Fruit fly (Drosophila melanogaster) whole organism, embryonic: ENCODE data around the gene Ugt37C2.

Source experiments
- BtbVII ChIP-seq: fragments of 200-800 bp; sonication (Bioruptor generic); optimal IDR thresholded peaks from 3 replicates; lab custom pipeline; 2017; ENCODE audit warnings: missing biosample characterization, mild to moderate bottlenecking, missing genetic modification characterization
- CG10267 ChIP-seq: fragments of 200-800 bp; sonication (Bioruptor generic); optimal IDR thresholded peaks from 2 replicates; lab custom pipeline; 2018; ENCODE audit warnings: missing biosample characterization, mild to moderate bottlenecking, missing genetic modification characterization, moderate library complexity
- CG11085 ChIP-seq: fragments of 200-800 bp; sonication (Bioruptor generic); IDR thresholded peaks from 2 replicates; pipeline ENCODE4 v1.3.6; 2022; ENCODE audit warnings: missing biosample characterization, missing genetic modification characterization
- CG12659 ChIP-seq: fragments of 200-800 bp; sonication (Bioruptor generic); optimal IDR thresholded peaks from 3 replicates; lab custom pipeline; 2017; ENCODE audit warnings: mild to moderate bottlenecking, missing biosample characterization, missing genetic modification reagents, missing genetic modification characterization
- CG14014 ChIP-seq: fragments of 200-800 bp; sonication (Bioruptor generic); IDR thresholded peaks from 2 replicates; pipeline ENCODE4 v1.3.6; 2022; ENCODE audit warnings: missing biosample characterization, missing genetic modification characterization
- CG14667 ChIP-seq: fragments of 200-800 bp; sonication (Bioruptor generic); IDR thresholded peaks from 2 replicates; pipeline ENCODE4 v1.3.6; 2022; ENCODE audit warnings: missing biosample characterization, missing genetic modification characterization
- CG14965 ChIP-seq: fragments of 200-800 bp; sonication (Bioruptor generic); optimal IDR thresholded peaks from 2 replicates; lab custom pipeline; 2016; ENCODE audit warnings: missing biosample characterization, missing genetic modification characterization, borderline replicate concordance
- CG3065 ChIP-seq: fragments of 200-800 bp; sonication (Bioruptor generic); optimal IDR thresholded peaks from 2 replicates; lab custom pipeline; 2016; ENCODE audit warnings: missing biosample characterization, missing genetic modification characterization
- CG34376 ChIP-seq: fragments of 200-800 bp; sonication (Bioruptor generic); optimal IDR thresholded peaks from 2 replicates; lab custom pipeline; 2018; ENCODE audit warnings: missing biosample characterization, mild to moderate bottlenecking, missing genetic modification characterization
- CG3838 ChIP-seq: fragments of 200-800 bp; sonication (Bioruptor generic); optimal IDR thresholded peaks from 3 replicates; lab custom pipeline; 2016; ENCODE audit warnings: missing biosample characterization, missing genetic modification characterization
- CG4707 ChIP-seq: fragments of 200-800 bp; sonication (Bioruptor generic); optimal IDR thresholded peaks from 2 replicates; lab custom pipeline; 2018; ENCODE audit warnings: missing biosample characterization, mild to moderate bottlenecking, missing genetic modification characterization, moderate library complexity
- CG6791 ChIP-seq: fragments of 200-800 bp; sonication (Bioruptor generic); IDR thresholded peaks from 3 replicates; pipeline ENCODE4 v1.3.6; 2022; ENCODE audit warnings: missing biosample characterization, missing genetic modification characterization; ENCODE audit not compliant: partially characterized antibody
- CG7357 ChIP-seq: fragments of 200-800 bp; sonication (Bioruptor generic); IDR thresholded peaks from 3 replicates; pipeline ENCODE4 v1.3.6; 2022; ENCODE audit warnings: missing biosample characterization, missing genetic modification characterization
- CG7786 ChIP-seq: fragments of 200-800 bp; sonication (Bioruptor generic); optimal IDR thresholded peaks from 2 replicates; lab custom pipeline; 2016; ENCODE audit warnings: missing biosample characterization, missing genetic modification characterization
- CG7963 ChIP-seq: fragments of 200-800 bp; sonication (Bioruptor generic); IDR thresholded peaks from 3 replicates; pipeline ENCODE4 v1.3.6; 2022; ENCODE audit warnings: missing biosample characterization, missing genetic modification characterization; ENCODE audit not compliant: partially characterized antibody
- CG8290 ChIP-seq, 3 experiments: fragments of 200-800 bp; sonication (Bioruptor generic); optimal IDR thresholded peaks; 2 replicates each; lab custom pipeline; 2016 to 2019; ENCODE audit warnings: missing biosample characterization in 3 of 3, missing genetic modification characterization in 3 of 3, mild to moderate bottlenecking in 2 of 3, moderate library complexity in 1 of 3
- CG8478 ChIP-seq: fragments of >200 bp; optimal IDR thresholded peaks from 2 replicates; lab custom pipeline; 2018
- Dek ChIP-seq: fragments of 200-800 bp; sonication (Bioruptor generic); optimal IDR thresholded peaks from 3 replicates; lab custom pipeline; 2019; ENCODE audit warnings: missing biosample characterization, mild to moderate bottlenecking, missing genetic modification characterization, moderate library complexity
- Dll ChIP-seq: fragments of 200-800 bp; sonication (Bioruptor generic); IDR thresholded peaks from 4 replicates; pipeline ENCODE4 v1.3.6; 2022; ENCODE audit warnings: missing biosample characterization, missing genetic modification characterization; ENCODE audit not compliant: partially characterized antibody
- Fer1 ChIP-seq: fragments of 200-800 bp; sonication (Bioruptor generic); optimal IDR thresholded peaks from 2 replicates; lab custom pipeline; 2017; ENCODE audit warnings: missing biosample characterization, mild to moderate bottlenecking, missing genetic modification characterization
- GATAe ChIP-seq: fragments of 200-800 bp; sonication (Bioruptor generic); conservative IDR thresholded peaks from 2 replicates; pipeline ENCODE4 v1.3.6; 2022; ENCODE audit warnings: missing biosample characterization, missing genetic modification characterization
- Hsf ChIP-seq: fragments of 200-800 bp; sonication (Bioruptor generic); optimal IDR thresholded peaks from 3 replicates; lab custom pipeline; 2016; ENCODE audit warnings: missing biosample characterization, missing genetic modification characterization
- Jarid2 ChIP-seq: fragments of 200-800 bp; sonication (Bioruptor generic); optimal IDR thresholded peaks from 3 replicates; lab custom pipeline; 2017; ENCODE audit warnings: mild to moderate bottlenecking, missing biosample characterization, missing genetic modification reagents, missing genetic modification characterization
- NFAT ChIP-seq: fragments of 200-800 bp; sonication (Bioruptor generic); IDR thresholded peaks from 2 replicates; pipeline ENCODE4 v1.3.6; 2022; ENCODE audit warnings: missing biosample characterization, missing genetic modification characterization
- Trl ChIP-seq, 3 experiments: fragments of >200 bp in 2 of 3; fragments of 200-800 bp in 1 of 3; sonication (Bioruptor generic) in 1 of 3; optimal IDR thresholded peaks; 2 replicates in 1 of 3; 3 replicates in 2 of 3; lab custom pipeline; 2016 to 2017; ENCODE audit warnings: missing biosample characterization in 1 of 3, missing genetic modification characterization in 1 of 3
- en ChIP-seq: fragments of 200-800 bp; sonication (Bioruptor generic); optimal IDR thresholded peaks from 2 replicates; lab custom pipeline; 2016; ENCODE audit warnings: missing biosample characterization, missing genetic modification characterization
- exex ChIP-seq: fragments of 200-800 bp; sonication (Bioruptor generic); optimal IDR thresholded peaks from 4 replicates; lab custom pipeline; 2018; ENCODE audit warnings: missing biosample characterization, mild to moderate bottlenecking, missing genetic modification characterization, moderate library complexity
- fu2 ChIP-seq: fragments of 200-800 bp; sonication (Bioruptor generic); optimal IDR thresholded peaks from 2 replicates; lab custom pipeline; 2016; ENCODE audit warnings: missing biosample characterization, missing genetic modification characterization
- hbn ChIP-seq: fragments of 200-800 bp; sonication (Bioruptor generic); IDR thresholded peaks from 2 replicates; pipeline ENCODE4 v1.3.6; 2022; ENCODE audit warnings: missing biosample characterization, missing genetic modification characterization; ENCODE audit not compliant: partially characterized antibody
- hth ChIP-seq: fragments of >200 bp; optimal IDR thresholded peaks from 2 replicates; lab custom pipeline; 2017; ENCODE audit warnings: inconsistent platforms
- kay ChIP-seq: fragments of 200-800 bp; sonication (Bioruptor generic); optimal IDR thresholded peaks from 2 replicates; lab custom pipeline; 2016; ENCODE audit warnings: missing biosample characterization, missing genetic modification characterization
- otp ChIP-seq: fragments of 200-800 bp; sonication (Bioruptor generic); IDR thresholded peaks from 3 replicates; pipeline ENCODE4, ENCODE4 v1.3.6; 2022; ENCODE audit warnings: missing biosample characterization, missing genetic modification characterization
- pita ChIP-seq: fragments of 200-800 bp; sonication (Bioruptor generic); optimal IDR thresholded peaks from 2 replicates; lab custom pipeline; 2017; ENCODE audit warnings: missing biosample characterization, mild to moderate bottlenecking, missing genetic modification characterization
- pzg ChIP-seq: fragments of 200-800 bp; sonication (Bioruptor generic); optimal IDR thresholded peaks from 3 replicates; lab custom pipeline; 2018; ENCODE audit warnings: missing biosample characterization, mild to moderate bottlenecking, missing genetic modification characterization, moderate library complexity
- ranshi ChIP-seq: fragments of 200-800 bp; sonication (Bioruptor generic); IDR thresholded peaks from 2 replicates; pipeline ENCODE4 v1.3.6; 2022; ENCODE audit warnings: missing biosample characterization, missing genetic modification characterization
- sens-2 ChIP-seq: fragments of 200-800 bp; sonication (Bioruptor generic); IDR thresholded peaks from 2 replicates; pipeline ENCODE4 v1.3.6; 2022; ENCODE audit warnings: missing biosample characterization, missing genetic modification characterization
- so ChIP-seq: fragments of 200-800 bp; sonication (Bioruptor generic); IDR thresholded peaks from 3 replicates; pipeline ENCODE4 v1.3.6; 2022; ENCODE audit warnings: missing biosample characterization, missing genetic modification characterization
- stwl ChIP-seq: fragments of 200-800 bp; sonication (Bioruptor generic); optimal IDR thresholded peaks from 3 replicates; lab custom pipeline; 2018; ENCODE audit warnings: missing biosample characterization, mild to moderate bottlenecking, missing genetic modification characterization, moderate library complexity
- z ChIP-seq: fragments of 200-800 bp; sonication (Bioruptor generic); IDR thresholded peaks from 3 replicates; pipeline ENCODE4 v1.3.6; 2022; ENCODE audit warnings: missing biosample characterization, missing genetic modification characterization
- zf30C ChIP-seq: fragments of 200-800 bp; sonication (Bioruptor generic); optimal IDR thresholded peaks from 3 replicates; lab custom pipeline; 2018; ENCODE audit warnings: missing biosample characterization, mild to moderate bottlenecking, missing genetic modification characterization

The Ugt37C2 gene

DNA sequence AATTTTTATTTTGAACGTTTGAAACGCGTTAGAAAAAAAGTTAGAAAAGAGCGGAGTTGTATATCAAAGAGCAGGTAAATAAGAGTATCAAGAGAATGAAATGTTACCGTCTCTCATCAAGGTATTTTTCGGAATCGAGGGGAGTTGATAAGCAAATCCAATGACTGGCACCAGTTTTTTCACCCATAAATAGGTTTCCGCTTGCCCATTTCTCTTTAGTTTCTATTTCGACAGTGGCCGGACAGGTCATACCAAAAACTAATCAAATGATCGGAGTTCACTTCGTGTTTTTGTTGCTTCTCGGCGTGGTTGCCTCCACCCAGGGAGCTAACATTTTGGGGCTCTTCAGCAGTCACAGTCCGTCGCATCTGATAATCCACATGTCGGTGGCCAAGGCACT is at the start of gene Ugt37C2 (continued):
- TF ChIP-seq Fer1 (GFP tag; lab: Kevin White, UChicago) (no peak), zf30C (GFP tag; lab: Kevin White, UChicago) (no peak), Trl (optimal IDR thresholded peaks at IDR 0.05; lab: Kevin White, UChicago) (peak; percentile 58 to 61), Trl (GFP tag; optimal IDR thresholded peaks at IDR 0.05; lab: Kevin White, UChicago) (no peak), CG34376 (GFP tag; lab: Kevin White, UChicago) (no peak), Dll (GFP tag; lab: Robert Waterston, UW) (no peak), Dek (tag; lab: Kevin White, UChicago) (no peak), BtbVII (GFP tag; lab: Kevin White, UChicago) (no peak), ranshi (GFP tag; lab: Robert Waterston, UW) (0 out of 2 replicates have a peak, but pooled peaks have one; percentile 14), otp (GFP tag; lab: Robert Waterston, UW) (no peak), NFAT (no peak), CG8478 (lab: Kevin White, UChicago) (no peak), CG7963 (GFP tag; lab: Robert Waterston, UW) (0 out of 3 replicates have a peak, but pooled peaks have one; percentile 15), Hsf (no peak), CG14667 (no peak), CG3065 (GFP tag; lab: Kevin White, UChicago) (no peak), kay (GFP tag; lab: Kevin White, UChicago) (no peak), CG7357 (no peak), z (GFP tag; lab: Robert Waterston, UW) (no peak), exex (tag; lab: Kevin White, UChicago) (peak; percentile 11), CG7786 (GFP tag; lab: Kevin White, UChicago) (no peak), CG6791 (GFP tag; lab: Robert Waterston, UW) (no peak), hbn (0 out of 2 replicates have a peak, but pooled peaks have one; percentile 28), en (no peak), hth (lab: Kevin White, UChicago) (no peak), pita (GFP tag; lab: Kevin White, UChicago) (no peak), CG11085 (GFP tag; lab: Robert Waterston, UW) (no peak), Jarid2 (peak; percentile 80), so (GFP tag; lab: Robert Waterston, UW) (no peak), CG14965 (GFP tag; lab: Kevin White, UChicago) (no peak), CG4707 (GFP tag; lab: Kevin White, UChicago) (no peak), fu2 (GFP tag; lab: Kevin White, UChicago) (no peak), CG3838 (GFP tag; lab: Kevin White, UChicago) (no peak), pzg (GFP tag; lab: Kevin White, UChicago) (no peak), CG8290 (GFP tag; optimal IDR thresholded peaks at IDR 0.05; lab: Kevin White, UChicago) (no peak), CG8290 (tag; optimal IDR thresholded peaks at IDR 0.05; lab: Kevin White, UChicago) (peak in 1 of 2 experiments; percentile 12), GATAe (GFP tag; lab: Robert Waterston, UW) (no peak), sens-2 (no peak), CG14014 (GFP tag; lab: Robert Waterston, UW) (no peak)

DNA sequence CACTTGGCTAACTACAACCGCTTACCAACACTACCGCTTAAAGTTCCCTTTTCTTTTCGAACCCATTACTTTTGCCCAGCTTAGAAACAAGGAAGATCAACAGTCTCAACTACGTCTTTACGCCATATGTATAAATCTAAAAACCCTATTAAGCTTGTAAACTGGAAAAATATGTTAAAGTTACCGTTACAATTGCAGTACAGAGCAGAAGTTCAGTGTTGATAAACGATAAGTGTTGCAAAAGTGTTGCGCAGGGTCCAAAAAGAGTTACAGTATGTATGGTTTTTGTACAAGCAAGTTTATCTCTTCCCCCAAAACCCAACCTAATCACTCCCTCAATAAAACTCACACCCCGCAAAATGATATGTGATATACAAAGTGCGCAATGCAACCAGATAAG is 46.9 kb upstream of the Ugt37C2 start:
- peak; percentile 33 for TF ChIP-seq CG8290 (GFP tag; optimal IDR thresholded peaks at IDR 0.05; lab: Kevin White, UChicago)
- no peak for TF ChIP-seq CG8290 (tag; optimal IDR thresholded peaks at IDR 0.05; lab: Kevin White, UChicago)
- peak; percentile 95 for TF ChIP-seq stwl (tag; lab: Kevin White, UChicago)
- TF ChIP-seq CG6791 (GFP tag; lab: Robert Waterston, UW), result 0 out of 3 replicates have a peak, but pooled peaks have one; percentile 42
- TF ChIP-seq CG12659 (GFP tag; lab: Kevin White, UChicago), result no peak
- TF ChIP-seq CG10267 (tag; lab: Kevin White, UChicago), result peak; percentile 17
